Fruit fly (Drosophila melanogaster) whole organism, embryonic: Measurements from ENCODE around the gene Polr3H.
A peak's percentile ranks its signal among the peaks of the same experiment; 100 is the strongest.

Experiments used
- Abd-B ChIP-seq: fragments of 200-800 bp; sonication (Bioruptor generic); optimal IDR thresholded peaks from 2 replicates; lab custom pipeline; 2018; ENCODE audit warnings: missing biosample characterization, mild to moderate bottlenecking, missing genetic modification characterization, moderate library complexity
- B-H1 ChIP-seq: fragments of 200-800 bp; sonication (Bioruptor generic); IDR thresholded peaks from 3 replicates; pipeline ENCODE4 v1.3.6; 2022; ENCODE audit warnings: missing biosample characterization, missing genetic modification characterization
- CG10321 ChIP-seq: fragments of 200-800 bp; sonication (Bioruptor generic); IDR thresholded peaks from 2 replicates; pipeline ENCODE4 v1.3.6; 2022; ENCODE audit warnings: missing biosample characterization, missing genetic modification characterization
- CG10979 ChIP-seq: fragments of 200-800 bp; sonication (Bioruptor generic); optimal IDR thresholded peaks from 2 replicates; lab custom pipeline; 2018; ENCODE audit warnings: missing biosample characterization, mild to moderate bottlenecking, missing genetic modification characterization, moderate library complexity
- CG11398 ChIP-seq: fragments of 200-800 bp; sonication (Bioruptor generic); optimal IDR thresholded peaks from 2 replicates; lab custom pipeline; 2016; ENCODE audit warnings: missing biosample characterization, missing genetic modification characterization
- CG12155 ChIP-seq: fragments of 200-800 bp; sonication (Bioruptor generic); optimal IDR thresholded peaks from 3 replicates; lab custom pipeline; 2016; ENCODE audit warnings: missing biosample characterization, missing genetic modification characterization
- CG12299 ChIP-seq: fragments of 200-800 bp; sonication (Bioruptor generic); optimal IDR thresholded peaks from 2 replicates; lab custom pipeline; 2018; ENCODE audit warnings: missing biosample characterization, mild to moderate bottlenecking, missing genetic modification characterization
- CG12942 ChIP-seq: fragments of 200-800 bp; sonication (Bioruptor generic); optimal IDR thresholded peaks from 3 replicates; lab custom pipeline; 2016; ENCODE audit warnings: missing biosample characterization, missing genetic modification characterization
- CG14965 ChIP-seq: fragments of 200-800 bp; sonication (Bioruptor generic); optimal IDR thresholded peaks from 2 replicates; lab custom pipeline; 2016; ENCODE audit warnings: missing biosample characterization, missing genetic modification characterization, borderline replicate concordance
- CG15601 ChIP-seq: fragments of 200-800 bp; sonication (Bioruptor generic); optimal IDR thresholded peaks from 3 replicates; lab custom pipeline; 2019; ENCODE audit warnings: missing biosample characterization, mild to moderate bottlenecking, missing genetic modification characterization, moderate library complexity
- CG1602 ChIP-seq: fragments of 200-800 bp; sonication (Bioruptor generic); optimal IDR thresholded peaks from 3 replicates; lab custom pipeline; 2016; ENCODE audit warnings: missing biosample characterization, missing genetic modification characterization
- CG18476 ChIP-seq: fragments of 200-800 bp; sonication (Bioruptor generic); optimal IDR thresholded peaks from 2 replicates; lab custom pipeline; 2016; ENCODE audit warnings: missing biosample characterization, mild to moderate bottlenecking, missing genetic modification characterization
- CG34422 ChIP-seq: fragments of 200-800 bp; sonication (Bioruptor generic); IDR thresholded peaks from 3 replicates; pipeline ENCODE4 v1.3.6; 2022; ENCODE audit warnings: missing biosample characterization, missing genetic modification characterization
- CG3726 ChIP-seq: fragments of 200-800 bp; sonication (Bioruptor generic); IDR thresholded peaks from 3 replicates; pipeline ENCODE4, ENCODE4 v1.3.6; 2022; ENCODE audit warnings: missing biosample characterization, missing genetic modification characterization
- CG6254 ChIP-seq: fragments of 200-800 bp; sonication (Bioruptor generic); optimal IDR thresholded peaks from 3 replicates; lab custom pipeline; 2017; ENCODE audit warnings: mild to moderate bottlenecking, missing biosample characterization, missing genetic modification reagents, missing genetic modification characterization
- CG6272 ChIP-seq: fragments of 200-800 bp; sonication (Bioruptor generic); IDR thresholded peaks from 2 replicates; pipeline ENCODE4 v1.3.6; 2022; ENCODE audit warnings: missing biosample characterization, missing genetic modification characterization
- CG6654 ChIP-seq: fragments of 200-800 bp; sonication (Bioruptor generic); optimal IDR thresholded peaks from 2 replicates; lab custom pipeline; 2017; ENCODE audit warnings: missing biosample characterization, mild to moderate bottlenecking, missing genetic modification characterization
- CG6854 ChIP-seq: fragments of 200-800 bp; sonication (Bioruptor generic); optimal IDR thresholded peaks from 3 replicates; lab custom pipeline; 2017; ENCODE audit warnings: missing biosample characterization, mild to moderate bottlenecking, missing genetic modification characterization
- CG7271 ChIP-seq: fragments of 200-800 bp; sonication (Bioruptor generic); optimal IDR thresholded peaks from 2 replicates; lab custom pipeline; 2018; ENCODE audit warnings: missing biosample characterization, mild to moderate bottlenecking, missing genetic modification characterization, moderate library complexity
- CG7745 ChIP-seq: fragments of 200-800 bp; sonication (Bioruptor generic); optimal IDR thresholded peaks from 2 replicates; lab custom pipeline; 2018; ENCODE audit warnings: missing biosample characterization, mild to moderate bottlenecking, missing genetic modification characterization, moderate library complexity
- CG7987 ChIP-seq: fragments of 200-800 bp; sonication (Bioruptor generic); optimal IDR thresholded peaks from 2 replicates; lab custom pipeline; 2018; ENCODE audit warnings: missing biosample characterization, mild to moderate bottlenecking, missing genetic modification characterization, moderate library complexity
- CTCF ChIP-seq: fragments of 200-800 bp; sonication (Bioruptor generic); optimal IDR thresholded peaks from 2 replicates; lab custom pipeline; 2017; ENCODE audit warnings: missing biosample characterization, mild to moderate bottlenecking, missing genetic modification characterization, moderate library complexity
- Fer2 ChIP-seq: fragments of 200-800 bp; sonication (Bioruptor generic); optimal IDR thresholded peaks from 2 replicates; lab custom pipeline; 2018; ENCODE audit warnings: missing biosample characterization, mild to moderate bottlenecking, missing genetic modification characterization, moderate library complexity
- HLHmδ ChIP-seq: fragments of 200-800 bp; sonication (Bioruptor generic); optimal IDR thresholded peaks from 2 replicates; lab custom pipeline; 2018; ENCODE audit warnings: missing biosample characterization, mild to moderate bottlenecking, missing genetic modification characterization, moderate library complexity
- Hand ChIP-seq: fragments of 200-800 bp; sonication (Bioruptor generic); optimal IDR thresholded peaks from 2 replicates; lab custom pipeline; 2017; ENCODE audit warnings: mild to moderate bottlenecking, missing biosample characterization, missing genetic modification reagents, missing genetic modification characterization
- Hr51 ChIP-seq, 2 experiments: fragments of 200-800 bp; sonication (Bioruptor generic); optimal IDR thresholded peaks; 2 replicates in 1 of 2; 3 replicates in 1 of 2; lab custom pipeline; 2016 to 2018; ENCODE audit warnings: missing biosample characterization in 2 of 2, missing genetic modification characterization in 2 of 2, mild to moderate bottlenecking in 1 of 2, moderate library complexity in 1 of 2
- Mad ChIP-seq: fragments of 200-800 bp; sonication (Bioruptor generic); optimal IDR thresholded peaks from 2 replicates; lab custom pipeline; 2016; ENCODE audit warnings: missing biosample characterization, missing genetic modification characterization
- Sox102F ChIP-seq: fragments of 200-800 bp; sonication (Bioruptor generic); optimal IDR thresholded peaks from 2 replicates; lab custom pipeline; 2018; ENCODE audit warnings: missing biosample characterization, mild to moderate bottlenecking, missing genetic modification characterization, moderate library complexity
- Usf ChIP-seq: fragments of 200-800 bp; sonication (Bioruptor generic); optimal IDR thresholded peaks from 2 replicates; lab custom pipeline; 2017; ENCODE audit warnings: missing genotype, missing biosample characterization, missing genetic modification characterization
- al ChIP-seq: fragments of 200-800 bp; sonication (Bioruptor generic); IDR thresholded peaks from 2 replicates; pipeline ENCODE4 v1.3.6; 2022; ENCODE audit warnings: missing biosample characterization, missing genetic modification characterization
- ara ChIP-seq: fragments of 200-800 bp; sonication (Bioruptor generic); IDR thresholded peaks from 2 replicates; pipeline ENCODE4 v1.3.6; 2022; ENCODE audit warnings: missing biosample characterization, missing genetic modification characterization
- bbx ChIP-seq: fragments of 200-800 bp; sonication (Bioruptor generic); IDR thresholded peaks from 2 replicates; pipeline ENCODE4 v1.3.6; 2022; ENCODE audit warnings: missing biosample characterization, missing genetic modification characterization; ENCODE audit not compliant: partially characterized antibody
- br ChIP-seq: fragments of >200 bp; optimal IDR thresholded peaks from 2 replicates; lab custom pipeline; 2017
- chm ChIP-seq: fragments of 200-800 bp; sonication (Bioruptor generic); IDR thresholded peaks from 2 replicates; pipeline ENCODE4 v1.3.6; 2022; ENCODE audit warnings: missing biosample characterization, missing genetic modification characterization
- crc ChIP-seq: fragments of 200-800 bp; sonication (Bioruptor generic); optimal IDR thresholded peaks from 2 replicates; lab custom pipeline; 2016; ENCODE audit warnings: missing biosample characterization, missing genetic modification characterization
- da ChIP-seq: fragments of 200-800 bp; sonication (Bioruptor generic); optimal IDR thresholded peaks from 2 replicates; lab custom pipeline; 2016; ENCODE audit warnings: missing biosample characterization, missing genetic modification characterization
- ham ChIP-seq: fragments of 200-800 bp; sonication (Bioruptor generic); IDR thresholded peaks from 2 replicates; pipeline ENCODE4 v1.3.6; 2022; ENCODE audit warnings: missing biosample characterization, missing genetic modification characterization
- kah ChIP-seq: fragments of 200-800 bp; sonication (Bioruptor generic); optimal IDR thresholded peaks from 2 replicates; lab custom pipeline; 2018; ENCODE audit warnings: missing biosample characterization, mild to moderate bottlenecking, missing genetic modification characterization
- kni ChIP-seq: fragments of 200-800 bp; sonication (Bioruptor generic); optimal IDR thresholded peaks from 3 replicates; lab custom pipeline; 2017; ENCODE audit warnings: mild to moderate bottlenecking, missing biosample characterization, missing genetic modification reagents, missing genetic modification characterization
- maf-S ChIP-seq: fragments of 200-800 bp; sonication (Bioruptor generic); optimal IDR thresholded peaks from 2 replicates; lab custom pipeline; 2016; ENCODE audit warnings: missing biosample characterization, missing genetic modification characterization
- mirr ChIP-seq: fragments of 200-800 bp; sonication (Bioruptor generic); optimal IDR thresholded peaks from 3 replicates; lab custom pipeline; 2018; ENCODE audit warnings: missing biosample characterization, mild to moderate bottlenecking, missing genetic modification characterization
- nau ChIP-seq: fragments of 200-800 bp; sonication (Bioruptor generic); optimal IDR thresholded peaks from 3 replicates; lab custom pipeline; 2017; ENCODE audit warnings: missing biosample characterization, mild to moderate bottlenecking, missing genetic modification characterization, missing genetic modification reagents
- pan ChIP-seq, 4 experiments: fragments of >200 bp in 3 of 4; fragments of 200-800 bp in 1 of 4; sonication (Bioruptor generic) in 1 of 4; optimal IDR thresholded peaks in 3 of 4; IDR thresholded peaks in 1 of 4; 2 replicates each; pipeline versions ENCODE4 v1.3.6 to Lab custom; 2017 to 2022; ENCODE audit warnings: missing biosample characterization in 2 of 4, missing genetic modification characterization in 2 of 4, mixed read lengths in 1 of 4
- prd ChIP-seq, 3 experiments: fragments of >200 bp in 2 of 3; fragments of 200-800 bp in 1 of 3; sonication (Bioruptor generic) in 1 of 3; optimal IDR thresholded peaks in 2 of 3; IDR thresholded peaks in 1 of 3; 2 replicates in 2 of 3; 3 replicates in 1 of 3; pipeline versions ENCODE4 v1.3.6 to Lab custom; 2017 to 2022; ENCODE audit warnings: missing biosample characterization in 1 of 3, missing genetic modification characterization in 1 of 3
- schlank ChIP-seq: fragments of 200-800 bp; sonication (Bioruptor generic); optimal IDR thresholded peaks from 2 replicates; lab custom pipeline; 2018; ENCODE audit warnings: missing biosample characterization, mild to moderate bottlenecking, missing genetic modification characterization
- sd ChIP-seq: fragments of 200-800 bp; sonication (Bioruptor generic); optimal IDR thresholded peaks from 3 replicates; lab custom pipeline; 2018; ENCODE audit warnings: missing biosample characterization, mild to moderate bottlenecking, missing genetic modification characterization, moderate library complexity
- sob ChIP-seq: fragments of 200-800 bp; sonication (Bioruptor generic); IDR thresholded peaks from 2 replicates; pipeline ENCODE4 v1.3.6; 2022; ENCODE audit warnings: missing biosample characterization, missing genetic modification characterization
- stwl ChIP-seq: fragments of 200-800 bp; sonication (Bioruptor generic); optimal IDR thresholded peaks from 3 replicates; lab custom pipeline; 2018; ENCODE audit warnings: missing biosample characterization, mild to moderate bottlenecking, missing genetic modification characterization, moderate library complexity
- tgo ChIP-seq: fragments of 200-800 bp; sonication (Bioruptor generic); IDR thresholded peaks from 3 replicates; pipeline ENCODE4 v1.3.6; 2022; ENCODE audit warnings: missing biosample characterization, missing genetic modification characterization
- zen2 ChIP-seq: fragments of 200-800 bp; sonication (Bioruptor generic); IDR thresholded peaks from 3 replicates; pipeline ENCODE4 v1.3.6; 2022; ENCODE audit warnings: missing biosample characterization, missing genetic modification characterization; ENCODE audit not compliant: partially characterized antibody

The Polr3H gene

DNA sequence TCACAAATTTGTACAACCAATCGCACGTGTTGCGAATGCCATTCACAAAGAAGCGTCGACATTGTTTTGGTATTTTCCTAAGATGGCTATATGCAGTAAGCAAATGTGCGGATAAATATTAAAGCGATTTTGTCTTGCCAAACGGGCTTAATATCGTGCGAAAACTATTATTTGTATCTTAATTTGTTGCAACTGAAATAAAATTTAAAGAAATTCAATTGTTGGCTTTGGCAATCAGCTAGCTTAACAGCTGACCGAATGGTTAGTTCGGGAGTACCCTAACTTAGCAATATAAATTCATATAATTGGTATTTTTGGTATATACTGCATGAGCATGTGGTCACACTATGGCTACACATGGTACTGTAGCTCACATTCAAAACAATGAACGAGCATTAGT, at the start of gene Polr3H, which contains the start of gene RIOK1:
Gene Polr3H (plus strand): TSS at position 347 of the 400 bp plus-strand sequence.
Gene RIOK1 (minus strand): TSS at position 65 of the 400 bp plus-strand sequence.
- no peak for TF ChIP-seq zen2 (GFP tag; lab: Robert Waterston, UW)
- TF ChIP-seq CG11398 (GFP tag; lab: Kevin White, UChicago), result peak; percentile 14
- TF ChIP-seq CG7271 (tag; lab: Kevin White, UChicago), result no peak
- TF ChIP-seq ham (GFP tag; lab: Robert Waterston, UW), result no peak
- peak; percentile 70 for TF ChIP-seq crc
- no peak for TF ChIP-seq chm (GFP tag; lab: Robert Waterston, UW)
- TF ChIP-seq kah (GFP tag; lab: Kevin White, UChicago), result no peak
- peak; percentile 68 for TF ChIP-seq CG12155 (GFP tag; lab: Kevin White, UChicago)
- TF ChIP-seq stwl (tag; lab: Kevin White, UChicago), result peak; percentile 80
- TF ChIP-seq schlank (tag; lab: Kevin White, UChicago), result no peak
- no peak for TF ChIP-seq Hand (GFP tag; lab: Kevin White, UChicago)
- TF ChIP-seq br, result no peak
- TF ChIP-seq maf-S (GFP tag; lab: Kevin White, UChicago), result peak; percentile 49
- no peak for TF ChIP-seq mirr (GFP tag; lab: Kevin White, UChicago)
- no peak; the same call in 2 of the 3 replicates for TF ChIP-seq B-H1 (GFP tag; lab: Robert Waterston, UW)
- TF ChIP-seq CG12299 (tag; lab: Kevin White, UChicago), result no peak
- no peak for TF ChIP-seq CTCF (GFP tag; lab: Kevin White, UChicago)
- no peak for TF ChIP-seq Sox102F (GFP tag; lab: Kevin White, UChicago)
- TF ChIP-seq CG34422 (GFP tag; lab: Robert Waterston, UW), result peak; percentile 76; the same call in 2 of the 3 replicates
- peak in 1 of 2 experiments; percentile 63 for TF ChIP-seq Hr51 (GFP tag; optimal IDR thresholded peaks at IDR 0.05; lab: Kevin White, UChicago)
- TF ChIP-seq CG6654 (GFP tag; lab: Kevin White, UChicago), result no peak
- TF ChIP-seq CG7987, result peak; percentile 7
- TF ChIP-seq CG10979, result peak; percentile 55
- TF ChIP-seq CG12942 (GFP tag; lab: Kevin White, UChicago), result peak; percentile 75
- TF ChIP-seq CG15601 (tag; lab: Kevin White, UChicago), result no peak
- peak; percentile 67 for TF ChIP-seq Mad (GFP tag; lab: Kevin White, UChicago)
- TF ChIP-seq CG6854, result no peak
- TF ChIP-seq Fer2 (tag; lab: Kevin White, UChicago), result no peak
- no peak for TF ChIP-seq sd (tag; lab: Kevin White, UChicago)
- TF ChIP-seq da (GFP tag; lab: Kevin White, UChicago), result peak; percentile 11
- TF ChIP-seq Usf, result no peak
- 0 out of 2 replicates have a peak, but pooled peaks have one; percentile 30 for TF ChIP-seq bbx
- TF ChIP-seq ara (GFP tag; lab: Robert Waterston, UW), result peak; percentile 21; the same call in 1 of the 2 replicates
- TF ChIP-seq CG6272 (GFP tag; lab: Robert Waterston, UW), result peak; percentile 19; the same call in 1 of the 2 replicates
- peak; percentile 3 for TF ChIP-seq CG14965
- no peak for TF ChIP-seq CG10321 (GFP tag; lab: Robert Waterston, UW)
- peak; percentile 16 for TF ChIP-seq CG6254
- TF ChIP-seq al (GFP tag; lab: Robert Waterston, UW), result peak; percentile 68
- TF ChIP-seq CG18476 (GFP tag; lab: Kevin White, UChicago), result peak; percentile 72
- TF ChIP-seq CG7745 (tag; lab: Kevin White, UChicago), result no peak
- TF ChIP-seq nau (GFP tag; lab: Kevin White, UChicago), result no peak
- TF ChIP-seq tgo (GFP tag; lab: Robert Waterston, UW), result peak; percentile 74
- TF ChIP-seq kni, result no peak
- peak; percentile 28; the same call in 1 of the 2 replicates for TF ChIP-seq sob
- TF ChIP-seq prd (optimal IDR thresholded peaks at IDR 0.05; lab: Kevin White, UChicago), result no peak
- TF ChIP-seq prd (GFP tag; IDR thresholded peaks at IDR 0.05; lab: Robert Waterston, UW), result peak; percentile 67
- TF ChIP-seq HLHmδ (GFP tag; lab: Kevin White, UChicago), result no peak
- no peak for TF ChIP-seq Abd-B (GFP tag; lab: Kevin White, UChicago)
- TF ChIP-seq CG1602, result peak; percentile 62
- TF ChIP-seq CG3726 (GFP tag; lab: Robert Waterston, UW), result no peak
- no peak for TF ChIP-seq pan (optimal IDR thresholded peaks at IDR 0.05; lab: Kevin White, UChicago)
- peak in 1 of 2 experiments; percentile 68 for TF ChIP-seq pan (GFP tag; optimal IDR thresholded peaks at IDR 0.05 in 1 of 2, IDR thresholded peaks at IDR 0.05 in 1 of 2)
